Fruit fly (Drosophila melanogaster) whole organism, wandering third instar larva: ENCODE results near the gene mRpL2.

Experiments used
- Abd-B ChIP-seq: fragments of >200 bp; optimal IDR thresholded peaks from 2 replicates; lab custom pipeline; 2017; ENCODE audit warnings: missing biosample characterization, missing genetic modification characterization
- CG32264 ChIP-seq: fragments of 200-800 bp; sonication (Bioruptor generic); optimal IDR thresholded peaks from 2 replicates; lab custom pipeline; 2016; ENCODE audit warnings: missing biosample characterization, missing genetic modification characterization
- CG9705 ChIP-seq: fragments of 200-800 bp; sonication (Bioruptor generic); optimal IDR thresholded peaks from 2 replicates; lab custom pipeline; 2018; ENCODE audit warnings: missing biosample characterization, mild to moderate bottlenecking, missing genetic modification characterization
- CrebA ChIP-seq: fragments of 200-800 bp; sonication (Bioruptor generic); optimal IDR thresholded peaks from 2 replicates; lab custom pipeline; 2016; ENCODE audit warnings: missing biosample characterization, mild to moderate bottlenecking, missing genetic modification characterization, borderline replicate concordance
- Dfd ChIP-seq: fragments of >200 bp; optimal IDR thresholded peaks from 2 replicates; lab custom pipeline; 2017; ENCODE audit warnings: missing biosample characterization, missing genetic modification characterization
- Dif ChIP-seq: fragments of 200-275, 200-300 bp; sonication (Bioruptor generic); optimal IDR thresholded peaks from 2 replicates; lab custom pipeline; 2018; ENCODE audit warnings: missing biosample characterization, missing genetic modification characterization; ENCODE audit not compliant: partially characterized antibody
- GATAd ChIP-seq: sonication (Bioruptor generic); optimal IDR thresholded peaks from 2 replicates; lab custom pipeline; 2016; ENCODE audit warnings: missing biosample characterization, missing genetic modification characterization
- HLH106 ChIP-seq: fragments of 200-800 bp; optimal IDR thresholded peaks from 3 replicates; lab custom pipeline; 2019; ENCODE audit warnings: missing biosample characterization, mild to moderate bottlenecking, missing genetic modification characterization, moderate library complexity
- Hnf4 ChIP-seq: fragments of 200-800 bp; sonication (Bioruptor generic); optimal IDR thresholded peaks from 2 replicates; lab custom pipeline; 2016; ENCODE audit warnings: missing biosample characterization, mild to moderate bottlenecking, missing genetic modification characterization
- Hr78 ChIP-seq: fragments of >200 bp; optimal IDR thresholded peaks from 2 replicates; lab custom pipeline; 2017; ENCODE audit warnings: missing biosample characterization, missing genetic modification characterization
- Hr83 ChIP-seq: fragments of 200-300 bp; sonication (Bioruptor generic); optimal IDR thresholded peaks from 2 replicates; lab custom pipeline; 2016; ENCODE audit warnings: missing biosample characterization, mild to moderate bottlenecking, missing genetic modification characterization, moderate library complexity; ENCODE audit not compliant: poor library complexity, severe bottlenecking
- Jra ChIP-seq: sonication (Bioruptor generic); optimal IDR thresholded peaks from 2 replicates; lab custom pipeline; 2016; ENCODE audit warnings: missing biosample characterization, missing genetic modification characterization
- Mio ChIP-seq: sonication (Bioruptor generic); optimal IDR thresholded peaks from 2 replicates; lab custom pipeline; 2016; ENCODE audit warnings: missing biosample characterization, missing genetic modification characterization
- Myc ChIP-seq: fragments of >200 bp; optimal IDR thresholded peaks from 2 replicates; lab custom pipeline; 2017
- N ChIP-seq: fragments of >200 bp; optimal IDR thresholded peaks from 2 replicates; lab custom pipeline; 2018; ENCODE audit warnings: missing biosample characterization, missing external identifiers, missing genetic modification characterization
- OdsH ChIP-seq: fragments of 200-800 bp; sonication (Bioruptor generic); optimal IDR thresholded peaks from 2 replicates; lab custom pipeline; 2016; ENCODE audit warnings: missing biosample characterization, mild to moderate bottlenecking, missing genetic modification characterization
- Rel ChIP-seq, 2 experiments: fragments of 200-800 bp; sonication (Bioruptor generic) in 1 of 2; optimal IDR thresholded peaks; 2 replicates in 1 of 2; 3 replicates in 1 of 2; lab custom pipeline; 2016 to 2019; ENCODE audit warnings: mild to moderate bottlenecking in 2 of 2, missing biosample characterization in 2 of 2, missing genetic modification characterization in 2 of 2, moderate library complexity in 1 of 2
- Sp1 ChIP-seq: fragments of 200-800 bp; sonication (Bioruptor generic); optimal IDR thresholded peaks from 3 replicates; lab custom pipeline; 2019; ENCODE audit warnings: missing biosample characterization, mild to moderate bottlenecking, missing genetic modification characterization, moderate library complexity
- Vsx2 ChIP-seq: fragments of 200-300, 225-300 bp; sonication (Bioruptor generic); optimal IDR thresholded peaks from 2 replicates; lab custom pipeline; 2018; ENCODE audit warnings: missing biosample characterization, missing genetic modification characterization; ENCODE audit not compliant: partially characterized antibody
- br ChIP-seq: fragments of 200-800 bp; sonication (Bioruptor generic); optimal IDR thresholded peaks from 2 replicates; lab custom pipeline; 2016; ENCODE audit warnings: missing biosample characterization, missing genetic modification characterization
- brk ChIP-seq: fragments of 200-800 bp; sonication (Bioruptor generic); optimal IDR thresholded peaks from 2 replicates; lab custom pipeline; 2016; ENCODE audit warnings: missing biosample characterization, mild to moderate bottlenecking, missing genetic modification characterization
- dl ChIP-seq, 2 experiments: fragments of 175-275, 200-275 bp in 1 of 2; fragments of 200-275 bp in 1 of 2; sonication (Bioruptor generic); optimal IDR thresholded peaks; lab custom pipeline; 2018; ENCODE audit warnings: mild to moderate bottlenecking in 2 of 2, missing biosample characterization in 2 of 2, missing genetic modification characterization in 2 of 2, moderate library complexity in 2 of 2; ENCODE audit not compliant: partially characterized antibody in 2 of 2, insufficient read depth in 1 of 2
- dmrt93B ChIP-seq: fragments of 200-800 bp; sonication (Bioruptor generic); optimal IDR thresholded peaks from 2 replicates; lab custom pipeline; 2018; ENCODE audit warnings: missing biosample characterization, mild to moderate bottlenecking, missing genetic modification characterization
- dsf ChIP-seq: sonication (Bioruptor generic); optimal IDR thresholded peaks from 2 replicates; lab custom pipeline; 2016; ENCODE audit warnings: missing biosample characterization, missing genetic modification characterization, borderline replicate concordance
- ey ChIP-seq: fragments of 200-800 bp; sonication (Bioruptor generic); optimal IDR thresholded peaks from 2 replicates; lab custom pipeline; 2016; ENCODE audit warnings: missing biosample characterization, missing genetic modification characterization
- foxo ChIP-seq, 2 experiments: fragments of 200-800 bp; sonication (Bioruptor generic); optimal IDR thresholded peaks; 2 replicates in 1 of 2; 3 replicates in 1 of 2; lab custom pipeline; 2016 to 2017; ENCODE audit warnings: missing biosample characterization in 2 of 2, missing genetic modification characterization in 2 of 2
- fru ChIP-seq: fragments of 200-800 bp; sonication (Bioruptor generic); optimal IDR thresholded peaks from 3 replicates; lab custom pipeline; 2016; ENCODE audit warnings: missing biosample characterization, mild to moderate bottlenecking, missing genetic modification characterization
- h ChIP-seq: fragments of 200-800 bp; sonication (Bioruptor generic); optimal IDR thresholded peaks from 3 replicates; lab custom pipeline; 2016; ENCODE audit warnings: missing biosample characterization, mild to moderate bottlenecking, missing genetic modification characterization
- jim ChIP-seq: fragments of 175-275, 200-325 bp; sonication (Bioruptor generic); optimal IDR thresholded peaks from 2 replicates; lab custom pipeline; 2016; ENCODE audit warnings: missing biosample characterization, mild to moderate bottlenecking, missing genetic modification characterization
- lola ChIP-seq: fragments of >200 bp; optimal IDR thresholded peaks from 2 replicates; lab custom pipeline; 2017; ENCODE audit warnings: missing biosample characterization, missing genetic modification characterization
- pan ChIP-seq: fragments of >200 bp; optimal IDR thresholded peaks from 2 replicates; lab custom pipeline; 2017
- psq ChIP-seq: fragments of 200-800 bp; sonication (Bioruptor generic); optimal IDR thresholded peaks from 3 replicates; lab custom pipeline; 2017; ENCODE audit warnings: missing biosample characterization, mild to moderate bottlenecking, missing genetic modification characterization, moderate library complexity
- rgr ChIP-seq: fragments of 200-800 bp; sonication (Bioruptor generic); optimal IDR thresholded peaks from 3 replicates; lab custom pipeline; 2016; ENCODE audit warnings: missing biosample characterization, mild to moderate bottlenecking, missing genetic modification characterization
- sage ChIP-seq: fragments of 200-800 bp; sonication (Bioruptor generic); optimal IDR thresholded peaks from 2 replicates; lab custom pipeline; 2016; ENCODE audit warnings: missing biosample characterization, mild to moderate bottlenecking, missing genetic modification characterization
- sv ChIP-seq: fragments of 200-800 bp; sonication (Bioruptor generic); optimal IDR thresholded peaks from 3 replicates; lab custom pipeline; 2016; ENCODE audit warnings: missing biosample characterization, missing genetic modification characterization
- tai ChIP-seq: sonication (Bioruptor generic); optimal IDR thresholded peaks from 2 replicates; lab custom pipeline; 2016; ENCODE audit warnings: missing biosample characterization, missing genetic modification characterization
- usp ChIP-seq: fragments of >200 bp; optimal IDR thresholded peaks from 2 replicates; lab custom pipeline; 2017; ENCODE audit warnings: missing biosample characterization, missing genetic modification characterization
- woc ChIP-seq: sonication (Bioruptor generic); optimal IDR thresholded peaks from 2 replicates; lab custom pipeline; 2016; ENCODE audit warnings: missing biosample characterization, mild to moderate bottlenecking, missing genetic modification characterization

The mRpL2 gene

DNA sequence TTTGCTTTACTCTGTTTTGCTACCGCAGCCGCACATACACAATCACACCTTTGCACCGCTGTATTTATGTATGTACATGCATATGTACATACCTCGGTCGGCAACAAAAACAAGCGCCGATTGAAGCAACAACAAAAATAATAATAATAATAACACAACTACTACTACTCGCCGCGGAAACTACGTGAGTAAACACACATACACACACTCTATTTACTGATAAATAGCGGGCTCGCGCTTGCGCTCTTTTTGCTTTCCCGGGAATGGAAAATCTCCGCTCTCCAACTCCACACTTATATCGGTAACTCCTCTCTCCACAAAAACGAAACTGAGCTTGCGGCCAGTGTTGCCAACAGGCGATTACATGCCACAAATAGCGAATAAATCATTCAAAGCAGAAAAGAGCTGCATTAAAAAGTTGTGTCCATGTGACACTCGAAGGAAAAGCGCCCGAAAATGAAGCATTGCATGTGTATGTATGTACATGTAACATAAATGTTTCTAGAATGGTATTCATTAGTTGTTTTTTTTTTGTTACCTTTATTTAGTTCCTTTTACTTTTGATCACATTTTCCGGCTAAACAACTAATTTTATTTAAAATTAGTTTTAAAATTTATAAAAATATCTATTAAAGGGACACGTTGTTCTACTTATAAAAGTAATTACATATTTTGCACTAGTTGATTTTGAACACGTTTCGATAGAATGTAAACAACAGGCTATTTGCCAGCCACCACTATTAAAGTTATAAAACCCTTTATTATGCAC, 1.8 kb upstream of the mRpL2 start:
- no peak for TF ChIP-seq fru (GFP tag; lab: Kevin White, UChicago)
- TF ChIP-seq CG9705 (GFP tag; lab: Kevin White, UChicago), result peak; percentile 23
- TF ChIP-seq Myc, result no peak
- TF ChIP-seq HLH106, result no peak
- TF ChIP-seq Dif (GFP tag; lab: Kevin White, UChicago), result peak; percentile 69
- no peak for TF ChIP-seq Dfd (GFP tag; lab: Kevin White, UChicago)
- peak; percentile 6 for TF ChIP-seq Jra (GFP tag; lab: Kevin White, UChicago)
- TF ChIP-seq CrebA, result no peak
- no peak for TF ChIP-seq br
- TF ChIP-seq CG32264, result no peak
- TF ChIP-seq sv (GFP tag; lab: Kevin White, UChicago), result peak; percentile 34
- peak; percentile 28 for TF ChIP-seq OdsH
- TF ChIP-seq Hr83 (GFP tag; lab: Kevin White, UChicago), result peak; percentile 1
- peak; percentile 11 for TF ChIP-seq Hnf4 (GFP tag; lab: Kevin White, UChicago)
- peak; percentile 27 for TF ChIP-seq rgr (GFP tag; lab: Kevin White, UChicago)
- TF ChIP-seq tai (GFP tag; lab: Kevin White, UChicago), result no peak
- TF ChIP-seq Hr78, result no peak
- TF ChIP-seq sage (GFP tag; lab: Kevin White, UChicago), result peak; percentile 33
- no peak for TF ChIP-seq usp (GFP tag; lab: Kevin White, UChicago)
- no peak for TF ChIP-seq lola (GFP tag; lab: Kevin White, UChicago)
- no peak for TF ChIP-seq GATAd
- peak in 1 of 2 experiments; percentile 51 for TF ChIP-seq dl (GFP tag; optimal IDR thresholded peaks at IDR 0.05; lab: Kevin White, UChicago; ENCODE audit: insufficient read depth in 1 of 2, partially characterized antibody in 2 of 2)
- peak; percentile 16 for TF ChIP-seq Sp1 (GFP tag; lab: Kevin White, UChicago)
- no peak for TF ChIP-seq dsf
- TF ChIP-seq brk (GFP tag; lab: Kevin White, UChicago), result no peak
- TF ChIP-seq psq, result peak; percentile 46
- TF ChIP-seq Rel (GFP tag; optimal IDR thresholded peaks at IDR 0.05; lab: Kevin White, UChicago), result no peak
- TF ChIP-seq Rel (tag; optimal IDR thresholded peaks at IDR 0.05; lab: Kevin White, UChicago), result no peak
- no peak for TF ChIP-seq jim
- TF ChIP-seq Mio (GFP tag; lab: Kevin White, UChicago), result no peak
- TF ChIP-seq woc (GFP tag; lab: Kevin White, UChicago), result no peak
- peak; percentile 43 for TF ChIP-seq h (GFP tag; lab: Kevin White, UChicago)
- no peak for TF ChIP-seq ey
- TF ChIP-seq Abd-B (GFP tag; lab: Kevin White, UChicago), result no peak
- TF ChIP-seq dmrt93B (GFP tag; lab: Kevin White, UChicago), result no peak
- peak in 1 of 2 experiments; percentile 25 for TF ChIP-seq foxo (GFP tag; optimal IDR thresholded peaks at IDR 0.05; lab: Kevin White, UChicago)
- TF ChIP-seq pan (lab: Kevin White, UChicago), result no peak
- TF ChIP-seq N (GFP tag; lab: Kevin White, UChicago), result no peak
- TF ChIP-seq Vsx2 (GFP tag; lab: Kevin White, UChicago), result no peak

DNA sequence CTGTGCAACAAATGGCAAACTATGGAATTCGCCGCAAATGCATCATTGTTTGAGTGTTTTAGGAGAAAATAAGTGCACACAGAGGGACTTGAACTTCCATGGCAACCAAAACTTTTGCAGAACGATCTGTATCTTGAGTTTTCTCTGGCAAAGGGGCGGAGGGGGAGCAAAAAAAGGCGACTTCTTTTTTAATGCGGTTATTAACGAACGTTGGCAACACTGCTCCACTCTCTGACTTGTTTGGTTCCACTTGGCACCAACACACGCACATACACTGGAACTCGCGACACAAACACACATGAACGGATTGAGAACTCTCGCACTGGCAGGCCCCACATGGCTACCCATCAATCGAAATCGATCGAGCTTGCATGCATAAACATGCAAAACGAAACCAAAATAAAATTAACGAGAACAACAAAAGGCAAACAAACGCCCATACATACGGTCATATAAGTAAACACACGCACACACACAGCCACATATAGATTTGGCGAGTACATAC, 1.2 kb upstream of the mRpL2 start:
- no peak for TF ChIP-seq CG32264
- no peak for TF ChIP-seq usp (GFP tag; lab: Kevin White, UChicago)
- no peak for TF ChIP-seq GATAd
- TF ChIP-seq h (GFP tag; lab: Kevin White, UChicago), result no peak
- TF ChIP-seq sv (GFP tag; lab: Kevin White, UChicago), result no peak
- TF ChIP-seq Mio (GFP tag; lab: Kevin White, UChicago), result no peak
- TF ChIP-seq Dif (GFP tag; lab: Kevin White, UChicago), result no peak
- TF ChIP-seq Hr83 (GFP tag; lab: Kevin White, UChicago), result no peak
- TF ChIP-seq sage (GFP tag; lab: Kevin White, UChicago), result no peak
- TF ChIP-seq foxo (GFP tag; optimal IDR thresholded peaks at IDR 0.05; lab: Kevin White, UChicago), result no peak
- peak; percentile 30 for TF ChIP-seq HLH106
- no peak for TF ChIP-seq fru (GFP tag; lab: Kevin White, UChicago)
- peak; percentile 18 for TF ChIP-seq ey
- TF ChIP-seq Hr78, result no peak
- TF ChIP-seq Vsx2 (GFP tag; lab: Kevin White, UChicago), result no peak
- no peak for TF ChIP-seq dl (GFP tag; optimal IDR thresholded peaks at IDR 0.05; lab: Kevin White, UChicago; ENCODE audit: insufficient read depth in 1 of 2, partially characterized antibody in 2 of 2)
- no peak for TF ChIP-seq rgr (GFP tag; lab: Kevin White, UChicago)
- TF ChIP-seq Myc, result no peak
- no peak for TF ChIP-seq br
- TF ChIP-seq CG9705 (GFP tag; lab: Kevin White, UChicago), result no peak
- no peak for TF ChIP-seq Sp1 (GFP tag; lab: Kevin White, UChicago)
- no peak for TF ChIP-seq tai (GFP tag; lab: Kevin White, UChicago)
- peak; percentile 41 for TF ChIP-seq psq
- no peak for TF ChIP-seq N (GFP tag; lab: Kevin White, UChicago)
- no peak for TF ChIP-seq OdsH
- TF ChIP-seq Rel (GFP tag; optimal IDR thresholded peaks at IDR 0.05; lab: Kevin White, UChicago), result no peak
- TF ChIP-seq Rel (tag; optimal IDR thresholded peaks at IDR 0.05; lab: Kevin White, UChicago), result no peak
- no peak for TF ChIP-seq Dfd (GFP tag; lab: Kevin White, UChicago)
- TF ChIP-seq woc (GFP tag; lab: Kevin White, UChicago), result no peak
- no peak for TF ChIP-seq dsf
- TF ChIP-seq Hnf4 (GFP tag; lab: Kevin White, UChicago), result no peak
- no peak for TF ChIP-seq brk (GFP tag; lab: Kevin White, UChicago)
- TF ChIP-seq CrebA, result no peak
- no peak for TF ChIP-seq Abd-B (GFP tag; lab: Kevin White, UChicago)
- TF ChIP-seq pan (lab: Kevin White, UChicago), result no peak
- peak; percentile 42 for TF ChIP-seq jim
- TF ChIP-seq Jra (GFP tag; lab: Kevin White, UChicago), result no peak
- TF ChIP-seq dmrt93B (GFP tag; lab: Kevin White, UChicago), result peak; percentile 6
- no peak for TF ChIP-seq lola (GFP tag; lab: Kevin White, UChicago)
